Worm (Caenorhabditis elegans) whole organism, late embryonic: Measurements from ENCODE around the gene glt-1.

ENCODE experiments used
- C38D4.7 ChIP-seq: fragments of 200-800 bp; sonication (Bioruptor generic); optimal IDR thresholded peaks from 2 replicates; lab custom pipeline; 2018; ENCODE audit warnings: mild to moderate bottlenecking, missing genetic modification characterization, moderate library complexity, missing compliant biosample characterization
- F13H6.1 ChIP-seq: sonication (generic microtip); optimal IDR thresholded peaks from 2 replicates; lab custom pipeline; 2016; ENCODE audit warnings: missing genetic modification characterization, missing compliant biosample characterization
- K02D7.2 ChIP-seq: sonication (generic microtip); optimal IDR thresholded peaks from 2 replicates; lab custom pipeline; 2017; ENCODE audit warnings: mild to moderate bottlenecking, missing genetic modification characterization, missing compliant biosample characterization
- T23F11.4 ChIP-seq: fragments of 200-800 bp; sonication (Bioruptor generic); optimal IDR thresholded peaks from 2 replicates; lab custom pipeline; 2018; ENCODE audit warnings: mild to moderate bottlenecking, missing genetic modification characterization, missing compliant biosample characterization
- ahr-1 ChIP-seq: sonication (generic microtip); optimal IDR thresholded peaks from 2 replicates; lab custom pipeline; 2016; ENCODE audit warnings: missing genetic modification characterization, missing compliant biosample characterization
- ama-1 ChIP-seq: fragments of 150-350 bp; optimal IDR thresholded peaks from 2 replicates; lab custom pipeline; 2014
- ceh-18 ChIP-seq: sonication (generic microtip); optimal IDR thresholded peaks from 2 replicates; lab custom pipeline; 2016; ENCODE audit warnings: missing genetic modification characterization, missing compliant biosample characterization
- ceh-19 ChIP-seq: fragments of 200-800 bp; sonication (Bioruptor generic); optimal IDR thresholded peaks from 2 replicates; lab custom pipeline; 2018; ENCODE audit warnings: mild to moderate bottlenecking, missing genetic modification characterization, missing compliant biosample characterization
- ceh-2 ChIP-seq: sonication (generic microtip); optimal IDR thresholded peaks from 2 replicates; lab custom pipeline; 2016; ENCODE audit warnings: missing genotype, missing genetic modification characterization, missing compliant biosample characterization
- ceh-22 ChIP-seq: sonication (generic microtip); optimal IDR thresholded peaks from 2 replicates; lab custom pipeline; 2017; ENCODE audit warnings: missing biosample characterization, missing genetic modification characterization
- ceh-31 ChIP-seq: sonication (generic microtip); optimal IDR thresholded peaks from 2 replicates; lab custom pipeline; 2016; ENCODE audit warnings: missing genetic modification characterization, missing compliant biosample characterization
- ceh-34 ChIP-seq: sonication (generic microtip); optimal IDR thresholded peaks from 2 replicates; lab custom pipeline; 2016; ENCODE audit warnings: mild to moderate bottlenecking, missing genetic modification characterization, missing compliant biosample characterization
- ceh-48 ChIP-seq: sonication (generic microtip); optimal IDR thresholded peaks from 2 replicates; lab custom pipeline; 2016; ENCODE audit warnings: missing genetic modification characterization, inconsistent platforms, missing compliant biosample characterization
- che-1 ChIP-seq: sonication (generic microtip); optimal IDR thresholded peaks from 2 replicates; lab custom pipeline; 2016; ENCODE audit warnings: mild to moderate bottlenecking, missing genetic modification characterization, missing compliant biosample characterization
- dmd-4 ChIP-seq: sonication (generic microtip); optimal IDR thresholded peaks from 2 replicates; lab custom pipeline; 2016; ENCODE audit warnings: borderline replicate concordance, missing genetic modification characterization, missing compliant biosample characterization
- dve-1 ChIP-seq: sonication (generic microtip); optimal IDR thresholded peaks from 2 replicates; lab custom pipeline; 2017; ENCODE audit warnings: antibody characterized with exemption, mild to moderate bottlenecking, missing genetic modification characterization, missing compliant biosample characterization
- elt-2 ChIP-seq: sonication (generic microtip); optimal IDR thresholded peaks from 2 replicates; lab custom pipeline; 2016; ENCODE audit warnings: missing genetic modification reagents, missing genetic modification characterization, missing compliant biosample characterization
- fkh-6 ChIP-seq: sonication (generic microtip); optimal IDR thresholded peaks from 2 replicates; lab custom pipeline; 2016; ENCODE audit warnings: missing genetic modification characterization, missing compliant biosample characterization
- gmeb-2 ChIP-seq: sonication (generic microtip); optimal IDR thresholded peaks from 2 replicates; lab custom pipeline; 2016; ENCODE audit warnings: missing genetic modification characterization, inconsistent platforms, missing compliant biosample characterization
- hlh-30 ChIP-seq: sonication (generic microtip); optimal IDR thresholded peaks from 2 replicates; lab custom pipeline; 2017; ENCODE audit warnings: antibody characterized with exemption, missing genetic modification characterization, missing compliant biosample characterization; ENCODE audit not compliant: insufficient read depth
- hlh-6 ChIP-seq: sonication (generic microtip); optimal IDR thresholded peaks from 2 replicates; lab custom pipeline; 2016; ENCODE audit warnings: missing genotype, missing genetic modification characterization, missing compliant biosample characterization
- hlh-8 ChIP-seq: sonication (generic microtip); optimal IDR thresholded peaks from 2 replicates; lab custom pipeline; 2016; ENCODE audit warnings: missing genotype, missing genetic modification characterization, missing compliant biosample characterization
- lim-6 ChIP-seq: sonication (generic microtip); optimal IDR thresholded peaks from 2 replicates; lab custom pipeline; 2016; ENCODE audit warnings: missing genetic modification characterization, missing compliant biosample characterization
- madf-2 ChIP-seq: sonication (generic microtip); optimal IDR thresholded peaks from 2 replicates; lab custom pipeline; 2017; ENCODE audit warnings: missing genetic modification characterization, missing compliant biosample characterization
- mec-3 ChIP-seq: sonication (generic microtip); optimal IDR thresholded peaks from 2 replicates; lab custom pipeline; 2016; ENCODE audit warnings: borderline replicate concordance, missing genetic modification characterization, missing compliant biosample characterization
- nfya-1 ChIP-seq: sonication (generic microtip); optimal IDR thresholded peaks from 2 replicates; lab custom pipeline; 2017; ENCODE audit warnings: missing genetic modification characterization, mild to moderate bottlenecking, missing compliant biosample characterization, antibody characterized with exemption, moderate library complexity
- nhr-232 ChIP-seq: sonication (generic microtip); optimal IDR thresholded peaks from 2 replicates; lab custom pipeline; 2016; ENCODE audit warnings: missing genetic modification characterization, missing compliant biosample characterization
- npax-4 ChIP-seq: sonication (generic microtip); optimal IDR thresholded peaks from 2 replicates; lab custom pipeline; 2016; ENCODE audit warnings: missing genetic modification characterization, missing compliant biosample characterization
- pag-3 ChIP-seq: sonication (generic microtip); optimal IDR thresholded peaks from 2 replicates; lab custom pipeline; 2016; ENCODE audit warnings: missing compliant biosample characterization, missing genetic modification characterization, borderline replicate concordance
- pat-9 ChIP-seq: fragments of 200-800 bp; sonication (Bioruptor generic); optimal IDR thresholded peaks from 2 replicates; lab custom pipeline; 2018; ENCODE audit warnings: mild to moderate bottlenecking, missing genetic modification characterization, moderate library complexity, missing compliant biosample characterization
- pha-2 ChIP-seq: sonication (generic microtip); optimal IDR thresholded peaks from 2 replicates; lab custom pipeline; 2017; ENCODE audit warnings: mild to moderate bottlenecking, missing genetic modification characterization, missing compliant biosample characterization
- pha-4 ChIP-seq: fragments of 150-350 bp; optimal IDR thresholded peaks from 2 replicates; lab custom pipeline; 2018; ENCODE audit warnings: missing biosample characterization, missing genetic modification reagents, missing genetic modification characterization
- pros-1 ChIP-seq: fragments of 150-350 bp; optimal IDR thresholded peaks from 2 replicates; lab custom pipeline; 2014; ENCODE audit warnings: missing biosample characterization, missing genetic modification reagents, missing genetic modification characterization
- rnt-1 ChIP-seq: sonication (generic microtip); optimal IDR thresholded peaks from 2 replicates; lab custom pipeline; 2016; ENCODE audit warnings: missing genetic modification characterization, missing compliant biosample characterization
- sox-4 ChIP-seq: sonication (generic microtip); optimal IDR thresholded peaks from 2 replicates; lab custom pipeline; 2017; ENCODE audit warnings: mild to moderate bottlenecking, missing genetic modification characterization, inconsistent platforms, missing compliant biosample characterization
- tbx-2 ChIP-seq: sonication (generic microtip); optimal IDR thresholded peaks from 2 replicates; lab custom pipeline; 2016; ENCODE audit warnings: missing genetic modification characterization, missing compliant biosample characterization
- tbx-7 ChIP-seq: sonication (generic microtip); optimal IDR thresholded peaks from 2 replicates; lab custom pipeline; 2016; ENCODE audit warnings: missing genotype, missing genetic modification characterization, missing compliant biosample characterization
- ttx-3 ChIP-seq: sonication (generic microtip); optimal IDR thresholded peaks from 2 replicates; lab custom pipeline; 2016; ENCODE audit warnings: missing genetic modification reagents, missing genetic modification characterization, missing compliant biosample characterization
- unc-3 ChIP-seq, 2 experiments: fragments of 200-800 bp in 1 of 2; sonication (Bioruptor generic) in 1 of 2; sonication (generic microtip) in 1 of 2; conservative IDR thresholded peaks in 1 of 2; optimal IDR thresholded peaks in 1 of 2; 2 replicates each; pipeline versions ENCODE4 v1.3.6 to Lab custom; 2016 to 2022; ENCODE audit warnings: missing compliant biosample characterization in 2 of 2, missing genetic modification characterization in 2 of 2, missing genetic modification reagents in 1 of 2
- unc-42 ChIP-seq: sonication (generic microtip); optimal IDR thresholded peaks from 2 replicates; lab custom pipeline; 2016; ENCODE audit warnings: missing genotype, missing genetic modification characterization, missing compliant biosample characterization
- unc-55 ChIP-seq: sonication (generic microtip); optimal IDR thresholded peaks from 2 replicates; lab custom pipeline; 2017; ENCODE audit warnings: missing biosample characterization, missing genetic modification reagents, missing genetic modification characterization
- unc-86 ChIP-seq: sonication (generic microtip); optimal IDR thresholded peaks from 2 replicates; lab custom pipeline; 2016; ENCODE audit warnings: missing genetic modification characterization, missing compliant biosample characterization
- zip-5 ChIP-seq: sonication (generic microtip); optimal IDR thresholded peaks from 2 replicates; lab custom pipeline; 2016; ENCODE audit warnings: missing genetic modification characterization, missing compliant biosample characterization
- ztf-16 ChIP-seq: sonication (generic microtip); optimal IDR thresholded peaks from 2 replicates; lab custom pipeline; 2017; ENCODE audit warnings: missing genetic modification characterization, missing compliant biosample characterization

The glt-1 gene

ce11 chrX:3479950-3480349 is 15.9 kb upstream of the glt-1 start, which contains the start of gene wrt-6:
wrt-6 (plus strand) TSS chrX:3480250.
- TF ChIP-seq ahr-1: no peak
- TF ChIP-seq hlh-30 (tag; lab: Kevin White, UChicago): no peak
- TF ChIP-seq ceh-48 (tag; lab: Kevin White, UChicago): no peak
- no peak for TF ChIP-seq pha-4 (tag; lab: Kevin White, UChicago)
- TF ChIP-seq F13H6.1 (tag; lab: Kevin White, UChicago): no peak
- no peak for TF ChIP-seq tbx-7 (tag; lab: Kevin White, UChicago)
- no peak for TF ChIP-seq gmeb-2
- TF ChIP-seq dve-1 (tag; lab: Kevin White, UChicago): no peak
- TF ChIP-seq hlh-6 (tag; lab: Kevin White, UChicago): no peak
- TF ChIP-seq ceh-34: no peak
- TF ChIP-seq madf-2: no peak
- TF ChIP-seq mec-3 (tag; lab: Kevin White, UChicago): no peak
- TF ChIP-seq K02D7.2 (tag; lab: Kevin White, UChicago): no peak
- no peak for TF ChIP-seq nfya-1 (tag; lab: Kevin White, UChicago)
- TF ChIP-seq sox-4 (tag; lab: Kevin White, UChicago): no peak
- TF ChIP-seq ceh-18 (tag; lab: Kevin White, UChicago): no peak
- no peak for TF ChIP-seq ceh-2 (tag; lab: Kevin White, UChicago)
- no peak for TF ChIP-seq fkh-6 (tag; lab: Kevin White, UChicago)
- no peak for TF ChIP-seq ztf-16 (tag; lab: Kevin White, UChicago)
- TF ChIP-seq ttx-3 (tag; lab: Kevin White, UChicago): no peak

ce11 chrX:3488074-3488688 is 7.6 kb upstream of the glt-1 start:
- no peak for TF ChIP-seq elt-2 (tag; lab: Kevin White, UChicago)
- TF ChIP-seq ceh-19 (GFP tag; lab: Kevin White, UChicago): no peak
- TF ChIP-seq rnt-1 (tag; lab: Kevin White, UChicago): peak; percentile 53
- no peak for TF ChIP-seq dmd-4 (tag; lab: Kevin White, UChicago)
- no peak for TF ChIP-seq nhr-232 (tag; lab: Kevin White, UChicago)
- no peak for TF ChIP-seq unc-3 (GFP tag; conservative IDR thresholded peaks at IDR 0.05; lab: Robert Waterston, UW)
- no peak for TF ChIP-seq unc-3 (tag; optimal IDR thresholded peaks at IDR 0.05; lab: Kevin White, UChicago)
- TF ChIP-seq unc-55 (GFP tag; lab: Kevin White, UChicago): peak; percentile 75
- TF ChIP-seq unc-86 (tag; lab: Kevin White, UChicago): no peak
- no peak for TF ChIP-seq pat-9 (tag; lab: Kevin White, UChicago)
- TF ChIP-seq zip-5: no peak
- TF ChIP-seq ama-1 (lab: Kevin White, UChicago): no peak
- TF ChIP-seq hlh-6 (tag; lab: Kevin White, UChicago): no peak
- TF ChIP-seq hlh-8: no peak

ce11 chrX:3488993-3489392 is 6.8 kb upstream of the glt-1 start, which contains the start of gene C12D12.3:
C12D12.3 (plus strand) TSS chrX:3489293.
- TF ChIP-seq zip-5: no peak
- no peak for TF ChIP-seq ceh-34
- no peak for TF ChIP-seq tbx-2
- TF ChIP-seq hlh-8: no peak

- TF ChIP-seq ceh-31 (tag; lab: Kevin White, UChicago) (no peak), unc-55 (GFP tag; lab: Kevin White, UChicago) (no peak), madf-2 (no peak)
Measured at ce11 chrX:3492431-3492830, 3.4 kb upstream of the glt-1 start.

- no peak for TF ChIP-seq hlh-30 (tag; lab: Kevin White, UChicago)
- no peak for TF ChIP-seq hlh-8
- no peak for TF ChIP-seq sox-4 (tag; lab: Kevin White, UChicago)
- TF ChIP-seq gmeb-2: no peak
- TF ChIP-seq C38D4.7: no peak
- TF ChIP-seq elt-2 (tag; lab: Kevin White, UChicago): no peak
- no peak for TF ChIP-seq che-1 (tag; lab: Kevin White, UChicago)
- no peak for TF ChIP-seq lim-6 (tag; lab: Kevin White, UChicago)
- TF ChIP-seq T23F11.4 (GFP tag; lab: Kevin White, UChicago): no peak
- TF ChIP-seq dmd-4 (tag; lab: Kevin White, UChicago): no peak
- no peak for TF ChIP-seq npax-4 (tag; lab: Kevin White, UChicago)
- TF ChIP-seq pha-2 (tag; lab: Kevin White, UChicago): no peak
- TF ChIP-seq pros-1 (tag; lab: Kevin White, UChicago): no peak
- no peak for TF ChIP-seq pag-3 (tag; lab: Kevin White, UChicago)
- TF ChIP-seq ceh-48 (tag; lab: Kevin White, UChicago): no peak
- no peak for TF ChIP-seq nhr-232 (tag; lab: Kevin White, UChicago)
- TF ChIP-seq ceh-22 (tag; lab: Kevin White, UChicago): no peak
- no peak for TF ChIP-seq unc-42 (tag; lab: Kevin White, UChicago)
Measured at ce11 chrX:3494634-3495033, 1.2 kb upstream of the glt-1 start.
